Worm (Caenorhabditis elegans): ENCODE measurements around the gene C12D8.20.

- TF ChIP-seq ztf-11 (tag; optimal IDR thresholded peaks at IDR 0.05), result no peak
- no peak for TF ChIP-seq F44E2.7 (GFP tag; IDR thresholded peaks at IDR 0.05)
- TF ChIP-seq skn-1 (tag; optimal IDR thresholded peaks at IDR 0.05), result no peak
- no peak for TF ChIP-seq egl-27 (tag; optimal IDR thresholded peaks at IDR 0.05)
- no peak for TF ChIP-seq F49E8.2 (tag; optimal IDR thresholded peaks at IDR 0.05; ENCODE audit: borderline replicate concordance)
- TF ChIP-seq ama-1 (optimal IDR thresholded peaks at IDR 0.05), result peak; percentile 37
- TF ChIP-seq nhr-11 (tag; optimal IDR thresholded peaks at IDR 0.05), result peak; percentile 11
Measured at ce11 chrV:10204863-10205338, 17.2 kb upstream of the C12D8.20 start, which contains the start of the genes ZK856.19 and ZK856.11.
